Fruit fly (Drosophila melanogaster): ENCODE data around the gene Pxt.
A peak's percentile ranks its signal among the peaks of the same experiment; 100 is the strongest.

Gene Pxt

dm6 chr3R:17703691-17704537 lies 15.3 kb upstream of the Pxt start (continued):
- TF ChIP-seq Chrac-16 (GFP tag; optimal IDR thresholded peaks at IDR 0.05) (peak; percentile 99), HmgD (GFP tag; optimal IDR thresholded peaks at IDR 0.05) (peak; percentile 98), pum (GFP tag; optimal IDR thresholded peaks at IDR 0.05) (peak; percentile 99), CG18764 (GFP tag; optimal IDR thresholded peaks at IDR 0.05) (peak; percentile 99), CG30431 (GFP tag; optimal IDR thresholded peaks at IDR 0.05) (peak; percentile 99), scrt (GFP tag; optimal IDR thresholded peaks at IDR 0.05) (peak; percentile 96), btn (GFP tag; optimal IDR thresholded peaks at IDR 0.05) (peak; percentile 98), da (GFP tag; optimal IDR thresholded peaks at IDR 0.05) (peak; percentile 99), insv (GFP tag; optimal IDR thresholded peaks at IDR 0.05) (peak; percentile 68 to 72), onecut (GFP tag; IDR thresholded peaks at IDR 0.05) (peak; percentile 97), vfl (GFP tag; optimal IDR thresholded peaks at IDR 0.05) (peak; percentile 98), CG4404 (GFP tag; IDR thresholded peaks at IDR 0.05) (peak; percentile 95), CG31224 (GFP tag; IDR thresholded peaks at IDR 0.05) (peak; percentile 97), CG1832 (GFP tag; optimal IDR thresholded peaks at IDR 0.05) (no peak), CG17802 (tag; optimal IDR thresholded peaks at IDR 0.05) (peak; percentile 93), corto (GFP tag; optimal IDR thresholded peaks at IDR 0.05) (peak; percentile 100), CG1024 (GFP tag; IDR thresholded peaks at IDR 0.05) (peak; percentile 97), CG31441 (GFP tag; IDR thresholded peaks at IDR 0.05) (peak; percentile 99), nau (GFP tag; optimal IDR thresholded peaks at IDR 0.05) (peak; percentile 99), Dref (GFP tag; IDR thresholded peaks at IDR 0.05) (peak; percentile 39), Gug (GFP tag; IDR thresholded peaks at IDR 0.05) (peak; percentile 99), CG11696 (GFP tag; IDR thresholded peaks at IDR 0.05) (peak; percentile 97), Kr (GFP tag; optimal IDR thresholded peaks at IDR 0.05) (peak; percentile 19), NC2α (GFP tag; optimal IDR thresholded peaks at IDR 0.05) (peak; percentile 99), lola (GFP tag; optimal IDR thresholded peaks at IDR 0.05) (peak in 1 of 3 experiments; percentile 97), Doc3 (GFP tag; IDR thresholded peaks at IDR 0.05; ENCODE audit: partially characterized antibody) (no peak), CrebB (tag; optimal IDR thresholded peaks at IDR 0.05) (peak; percentile 97), HLH3B (GFP tag; IDR thresholded peaks at IDR 0.05) (peak; percentile 99), CG18619 (GFP tag; optimal IDR thresholded peaks at IDR 0.05) (peak; percentile 99), CG42726 (GFP tag; IDR thresholded peaks at IDR 0.05; ENCODE audit: partially characterized antibody) (no peak), HLHmδ (GFP tag; optimal IDR thresholded peaks at IDR 0.05) (no peak), tna (GFP tag; IDR thresholded peaks at IDR 0.05; ENCODE audit: partially characterized antibody) (no peak), YL-1 (GFP tag; optimal IDR thresholded peaks at IDR 0.05) (peak; percentile 98), CG10431 (GFP tag; optimal IDR thresholded peaks at IDR 0.05) (peak; percentile 89), CG7987 (GFP tag; optimal IDR thresholded peaks at IDR 0.05) (peak; percentile 94), CG2129 (GFP tag; IDR thresholded peaks at IDR 0.05; ENCODE audit: partially characterized antibody) (no peak), CG6765 (GFP tag; optimal IDR thresholded peaks at IDR 0.05) (peak; percentile 95), CG8765 (GFP tag; IDR thresholded peaks at IDR 0.05) (peak; percentile 96), dan (GFP tag; IDR thresholded peaks at IDR 0.05) (peak; percentile 93), ranshi (GFP tag; IDR thresholded peaks at IDR 0.05) (peak; percentile 99), CG10565 (GFP tag; optimal IDR thresholded peaks at IDR 0.05) (peak; percentile 98), ssp (GFP tag; IDR thresholded peaks at IDR 0.05) (peak; percentile 94), phol (tag; optimal IDR thresholded peaks at IDR 0.05) (peak; percentile 98), wor (GFP tag; IDR thresholded peaks at IDR 0.05) (peak; percentile 98), CG16779 (GFP tag; IDR thresholded peaks at IDR 0.05) (peak; percentile 98), nerfin-1 (tag; optimal IDR thresholded peaks at IDR 0.05) (peak; percentile 94), CG14441 (GFP tag; IDR thresholded peaks at IDR 0.05) (peak; percentile 99), sd (tag; optimal IDR thresholded peaks at IDR 0.05) (peak; percentile 95), ato (GFP tag; IDR thresholded peaks at IDR 0.05; ENCODE audit: partially characterized antibody) (no peak)

Measured in whole organism, embryonic.